Worm (Caenorhabditis elegans): ENCODE data around the gene F34H10.5.

- no peak for TF ChIP-seq W03F9.2 (tag; optimal IDR thresholded peaks at IDR 0.05)
- TF ChIP-seq him-1 (tag; optimal IDR thresholded peaks at IDR 0.05), result no peak
These were observed 39.3 kb downstream of the F34H10.5 start, which contains the start of gene C43C3.4 for ce11 chrX:9674799-9675198.
